Comparison of ENCODE assay signal across 1 worm cellular context in genomic region chrIV:13609755-13610154, ce11.
TF ChIP-seq lines count a peak whose summit lies in the region.

Gene C08F11.13, minus strand, starts transcription at chrIV:13609892.

TF ChIP-seq in whole organism, L4 larva, 104 proteins besides CTCF, POLR2A, EP300 and RAD21 (continued from another document):
- TF ChIP-seq hmg-1.1 (GFP tag; IDR thresholded peaks at IDR 0.05; lab: Robert Waterston, UW) (no peak), nhr-77 (tag; optimal IDR thresholded peaks at IDR 0.05; lab: Kevin White, UChicago) (peak; percentile 7), nhr-10 (tag; optimal IDR thresholded peaks at IDR 0.05; lab: Kevin White, UChicago) (no peak), F37D6.2 (tag; optimal IDR thresholded peaks at IDR 0.05; lab: Kevin White, UChicago) (no peak), T26A8.4 (GFP tag; IDR thresholded peaks at IDR 0.05; lab: Robert Waterston, UW) (no peak), tag-97 (GFP tag; IDR thresholded peaks at IDR 0.05; lab: Robert Waterston, UW) (no peak), pqm-1 (tag; optimal IDR thresholded peaks at IDR 0.05; lab: Kevin White, UChicago) (peak; percentile 23), saeg-2 (GFP tag; IDR thresholded peaks at IDR 0.05; lab: Robert Waterston, UW) (no peak), zfp-2 (tag; optimal IDR thresholded peaks at IDR 0.05; lab: Kevin White, UChicago) (no peak), daf-19 (GFP tag; conservative IDR thresholded peaks at IDR 0.05; lab: Robert Waterston, UW) (no peak), daf-16 (GFP tag; optimal IDR thresholded peaks at IDR 0.05; lab: Kevin White, UChicago) (no peak), daf-16 (tag; optimal IDR thresholded peaks at IDR 0.05; lab: Kevin White, UChicago) (peak; percentile 89), F49E8.2 (tag; optimal IDR thresholded peaks at IDR 0.05; lab: Kevin White, UChicago; ENCODE audit: borderline replicate concordance) (no peak), daf-12 (tag; optimal IDR thresholded peaks at IDR 0.05; lab: Kevin White, UChicago) (no peak), ceh-28 (tag; optimal IDR thresholded peaks at IDR 0.05; lab: Kevin White, UChicago) (no peak)
